Fruit fly (Drosophila melanogaster): ENCODE measurements around the gene CG16734.

The CG16734 gene

DNA sequence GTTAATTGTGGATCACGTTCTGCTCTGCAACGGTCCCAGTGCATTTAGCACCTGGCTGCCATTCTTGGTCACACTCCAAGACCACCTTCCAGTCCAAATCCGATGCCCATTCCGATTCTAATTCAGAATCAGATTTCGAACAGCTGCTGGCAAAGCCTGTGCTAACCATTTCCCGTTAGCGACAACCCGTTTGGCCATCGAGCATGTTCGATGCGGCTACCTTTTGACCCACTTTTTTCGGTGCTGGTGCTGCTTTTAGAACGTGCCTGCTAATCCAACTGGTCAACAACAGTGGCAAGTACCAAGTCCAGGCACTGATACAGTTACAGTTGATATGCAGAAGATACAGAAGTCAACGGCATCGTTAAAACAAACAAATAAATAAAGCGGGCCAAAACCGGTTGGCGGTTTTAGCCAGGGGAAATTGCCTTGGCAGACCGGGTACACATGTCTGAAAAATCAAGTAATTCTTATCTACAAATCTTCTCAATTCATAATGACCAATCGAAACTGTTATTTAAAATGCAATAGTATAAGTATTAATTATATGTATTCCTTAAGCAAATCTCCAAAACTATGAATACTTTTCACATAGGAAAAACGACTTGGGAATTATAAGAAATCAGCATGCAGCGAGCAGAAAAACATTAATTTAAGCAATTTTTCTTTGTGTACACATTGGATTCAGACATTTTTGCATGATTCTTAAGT, 5.7 kb upstream of the CG16734 start:
- TF ChIP-seq CG8301 (tag; optimal IDR thresholded peaks at IDR 0.05) = peak; percentile 61
- TF ChIP-seq EcR (GFP tag; optimal IDR thresholded peaks at IDR 0.05) = peak; percentile 90
- TF ChIP-seq CG8159 (tag; optimal IDR thresholded peaks at IDR 0.05) = peak; percentile 56
- TF ChIP-seq Ets98B (GFP tag; IDR thresholded peaks at IDR 0.05) = no peak
- TF ChIP-seq CG17806 (tag; optimal IDR thresholded peaks at IDR 0.05) = peak; percentile 11
- no peak for TF ChIP-seq CG34367 (tag; optimal IDR thresholded peaks at IDR 0.05)
- TF ChIP-seq gl (tag; optimal IDR thresholded peaks at IDR 0.05) = no peak
- TF ChIP-seq Snoo (tag; optimal IDR thresholded peaks at IDR 0.05) = peak; percentile 36
- no peak for TF ChIP-seq fd96Ca (GFP tag; IDR thresholded peaks at IDR 0.05)
- TF ChIP-seq CG12605 (GFP tag; IDR thresholded peaks at IDR 0.05) = no peak
- TF ChIP-seq CG14655 (GFP tag; optimal IDR thresholded peaks at IDR 0.05) = peak; percentile 58
- peak; percentile 38 for TF ChIP-seq CG15710 (tag; optimal IDR thresholded peaks at IDR 0.05)
- TF ChIP-seq CG10348 (GFP tag; IDR thresholded peaks at IDR 0.05) = no peak

DNA sequence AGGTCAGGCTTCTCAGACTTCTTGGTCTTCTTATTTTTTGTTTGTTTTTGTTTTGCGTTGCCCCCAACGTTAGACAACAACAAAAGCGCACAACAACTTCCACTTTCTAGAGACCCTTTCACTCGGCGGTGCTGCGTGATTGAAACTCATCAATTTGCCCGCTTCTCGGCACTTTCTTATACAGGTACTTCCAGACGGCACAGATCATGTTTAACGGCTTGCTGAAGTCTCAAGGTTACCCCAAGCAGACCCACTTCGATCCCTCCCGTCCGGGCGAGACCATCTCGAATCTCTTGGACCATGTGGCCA, 5.2 kb upstream of the CG16734 start:
- TF ChIP-seq CG15710 (tag; optimal IDR thresholded peaks at IDR 0.05) (no peak), EcR (GFP tag; optimal IDR thresholded peaks at IDR 0.05) (no peak), CG14655 (GFP tag; optimal IDR thresholded peaks at IDR 0.05) (no peak), Pif1B (GFP tag; optimal IDR thresholded peaks at IDR 0.05) (no peak), fd96Ca (GFP tag; IDR thresholded peaks at IDR 0.05) (no peak), Pif1A (GFP tag; optimal IDR thresholded peaks at IDR 0.05) (no peak), CG8301 (tag; optimal IDR thresholded peaks at IDR 0.05) (no peak), D1 (tag; optimal IDR thresholded peaks at IDR 0.05) (no peak), Ets98B (GFP tag; IDR thresholded peaks at IDR 0.05) (no peak), Snoo (tag; optimal IDR thresholded peaks at IDR 0.05) (no peak), CG13204 (GFP tag; optimal IDR thresholded peaks at IDR 0.05) (no peak)

dm6 chr3R:9250868-9251267, 4.0 kb upstream of the CG16734 start:
- TF ChIP-seq CG15710 (tag; optimal IDR thresholded peaks at IDR 0.05) = peak; percentile 67
- peak; percentile 71 for TF ChIP-seq Pif1B (GFP tag; optimal IDR thresholded peaks at IDR 0.05)
- peak; percentile 85 for TF ChIP-seq CG12605 (GFP tag; IDR thresholded peaks at IDR 0.05)
- no peak for TF ChIP-seq CG13204 (GFP tag; optimal IDR thresholded peaks at IDR 0.05)
- peak; percentile 93 for TF ChIP-seq CG4496 (GFP tag; IDR thresholded peaks at IDR 0.05)
- peak; percentile 61 for TF ChIP-seq CG34367 (tag; optimal IDR thresholded peaks at IDR 0.05)
- peak; percentile 77 for TF ChIP-seq Pif1A (GFP tag; optimal IDR thresholded peaks at IDR 0.05)
- TF ChIP-seq CG14655 (GFP tag; optimal IDR thresholded peaks at IDR 0.05) = peak; percentile 90
- TF ChIP-seq CG32121 (GFP tag; IDR thresholded peaks at IDR 0.05) = peak; percentile 84
- TF ChIP-seq CG8301 (tag; optimal IDR thresholded peaks at IDR 0.05) = peak; percentile 85
- no peak for TF ChIP-seq CG10348 (GFP tag; IDR thresholded peaks at IDR 0.05)
- TF ChIP-seq fd96Ca (GFP tag; IDR thresholded peaks at IDR 0.05) = peak; percentile 78
- no peak for TF ChIP-seq EcR (GFP tag; optimal IDR thresholded peaks at IDR 0.05)
- peak; percentile 81 for TF ChIP-seq Snoo (tag; optimal IDR thresholded peaks at IDR 0.05)
- peak; percentile 27; the same call in 1 of the 2 replicates for TF ChIP-seq rn (GFP tag; IDR thresholded peaks at IDR 0.05)
- TF ChIP-seq CG9948 (tag; optimal IDR thresholded peaks at IDR 0.05) = peak; percentile 77
- TF ChIP-seq D1 (tag; optimal IDR thresholded peaks at IDR 0.05) = peak; percentile 73
- peak; percentile 47 for TF ChIP-seq gl (tag; optimal IDR thresholded peaks at IDR 0.05)
- peak; percentile 91 for TF ChIP-seq Ets98B (GFP tag; IDR thresholded peaks at IDR 0.05)
- TF ChIP-seq CG8159 (tag; optimal IDR thresholded peaks at IDR 0.05) = peak; percentile 66
- peak; percentile 76 for TF ChIP-seq CG17806 (tag; optimal IDR thresholded peaks at IDR 0.05)

- TF ChIP-seq CG10348 (GFP tag; IDR thresholded peaks at IDR 0.05) = no peak
- no peak for TF ChIP-seq Pif1B (GFP tag; optimal IDR thresholded peaks at IDR 0.05)
- TF ChIP-seq CG12605 (GFP tag; IDR thresholded peaks at IDR 0.05) = no peak
- no peak for TF ChIP-seq gl (tag; optimal IDR thresholded peaks at IDR 0.05)
- no peak for TF ChIP-seq fd96Ca (GFP tag; IDR thresholded peaks at IDR 0.05)
- no peak for TF ChIP-seq CG34367 (tag; optimal IDR thresholded peaks at IDR 0.05)
- TF ChIP-seq CG17806 (tag; optimal IDR thresholded peaks at IDR 0.05) = no peak
- TF ChIP-seq CG8159 (tag; optimal IDR thresholded peaks at IDR 0.05) = no peak
- no peak for TF ChIP-seq CG8301 (tag; optimal IDR thresholded peaks at IDR 0.05)
- TF ChIP-seq EcR (GFP tag; optimal IDR thresholded peaks at IDR 0.05) = no peak
- no peak for TF ChIP-seq rn (GFP tag; IDR thresholded peaks at IDR 0.05)
- no peak for TF ChIP-seq CG32121 (GFP tag; IDR thresholded peaks at IDR 0.05)
- no peak for TF ChIP-seq CG14655 (GFP tag; optimal IDR thresholded peaks at IDR 0.05)
- TF ChIP-seq Pif1A (GFP tag; optimal IDR thresholded peaks at IDR 0.05) = no peak
- TF ChIP-seq CG4496 (GFP tag; IDR thresholded peaks at IDR 0.05) = no peak
Measured at dm6 chr3R:9251543-9251942, 3.3 kb upstream of the CG16734 start, which contains the start of gene St2. TSS of gene St2 (plus strand) at chr3R:9251843.

DNA sequence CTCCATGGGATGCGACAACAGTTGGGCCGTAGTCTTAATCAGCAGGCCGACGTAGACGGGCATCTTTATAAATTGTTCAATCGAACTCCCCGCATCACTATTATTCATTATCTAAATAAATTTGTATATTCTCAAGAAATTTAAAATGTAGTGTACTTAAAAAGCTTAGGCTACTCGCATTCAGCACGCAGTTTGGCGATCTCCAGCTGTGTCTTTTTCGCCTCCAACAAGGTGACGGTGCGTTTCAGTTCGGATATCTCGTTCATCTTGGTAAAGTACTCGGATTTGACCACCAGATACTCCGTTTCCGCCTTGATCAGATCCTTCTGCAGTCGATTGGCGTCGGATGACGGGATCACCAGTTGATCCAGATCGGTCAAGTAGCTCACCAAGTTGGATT, 2.8 kb downstream of the CG16734 start, which contains the start of gene CG16736:
TSS of gene CG16736 (minus strand) at position 101 of the 400 bp plus-strand sequence.
- TF ChIP-seq CG15710 (tag; optimal IDR thresholded peaks at IDR 0.05) = no peak
- TF ChIP-seq EcR (GFP tag; optimal IDR thresholded peaks at IDR 0.05) = no peak
- TF ChIP-seq Pif1A (GFP tag; optimal IDR thresholded peaks at IDR 0.05) = no peak
- TF ChIP-seq Pif1B (GFP tag; optimal IDR thresholded peaks at IDR 0.05) = no peak
- TF ChIP-seq CG8159 (tag; optimal IDR thresholded peaks at IDR 0.05) = no peak
- TF ChIP-seq Ets98B (GFP tag; IDR thresholded peaks at IDR 0.05) = no peak
- no peak for TF ChIP-seq D1 (tag; optimal IDR thresholded peaks at IDR 0.05)
- TF ChIP-seq CG10348 (GFP tag; IDR thresholded peaks at IDR 0.05) = no peak
- no peak for TF ChIP-seq CG9948 (tag; optimal IDR thresholded peaks at IDR 0.05)
- no peak for TF ChIP-seq gl (tag; optimal IDR thresholded peaks at IDR 0.05)
- TF ChIP-seq rn (GFP tag; IDR thresholded peaks at IDR 0.05) = no peak
- no peak for TF ChIP-seq CG14655 (GFP tag; optimal IDR thresholded peaks at IDR 0.05)

Measured in whole organism, pupa.